Worm (Caenorhabditis elegans) whole organism, L1 larva: ENCODE results near the gene Y36E3A.2.

Source experiments
- aha-1 ChIP-seq: fragments of 150-350 bp; optimal IDR thresholded peaks from 2 replicates; lab custom pipeline; 2014; ENCODE audit warnings: missing biosample characterization, missing genetic modification characterization
- fkh-4 ChIP-seq: sonication (generic microtip); optimal IDR thresholded peaks from 2 replicates; lab custom pipeline; 2016; ENCODE audit warnings: missing compliant biosample characterization, missing genetic modification characterization, borderline replicate concordance
- mdl-1 ChIP-seq, 2 experiments: fragments of 150-350 bp; optimal IDR thresholded peaks; 2 replicates each; lab custom pipeline; 2014 to 2017; ENCODE audit warnings: missing biosample characterization in 2 of 2, missing genetic modification characterization in 2 of 2, inconsistent platforms in 1 of 2
- nhr-11 ChIP-seq: fragments of 150-350 bp; optimal IDR thresholded peaks from 2 replicates; lab custom pipeline; 2014; ENCODE audit warnings: missing biosample characterization, missing genetic modification characterization
- nhr-20 ChIP-seq: sonication (generic microtip); optimal IDR thresholded peaks from 2 replicates; lab custom pipeline; 2016; ENCODE audit warnings: mild to moderate bottlenecking, missing genetic modification characterization, missing compliant biosample characterization
- nhr-76 ChIP-seq: sonication (generic microtip); optimal IDR thresholded peaks from 2 replicates; lab custom pipeline; 2017; ENCODE audit warnings: missing biosample characterization, missing genetic modification characterization
- pqm-1 ChIP-seq: sonication (generic microtip); optimal IDR thresholded peaks from 3 replicates; lab custom pipeline; 2017; ENCODE audit warnings: missing biosample characterization, missing genetic modification characterization
- skn-1 ChIP-seq: fragments of 150-350 bp; optimal IDR thresholded peaks from 2 replicates; lab custom pipeline; 2014; ENCODE audit warnings: missing biosample characterization, missing genetic modification characterization
- tbx-2 ChIP-seq: sonication (generic microtip); optimal IDR thresholded peaks from 2 replicates; lab custom pipeline; 2016; ENCODE audit warnings: missing genetic modification characterization, missing compliant biosample characterization
- zip-4 ChIP-seq: fragments of 200-800 bp; sonication (Bioruptor generic); optimal IDR thresholded peaks from 2 replicates; lab custom pipeline; 2018; ENCODE audit warnings: mild to moderate bottlenecking, missing genetic modification characterization, moderate library complexity, missing compliant biosample characterization
- ztf-4 ChIP-seq: fragments of 150-350 bp; optimal IDR thresholded peaks from 2 replicates; lab custom pipeline; 2014; ENCODE audit warnings: missing biosample characterization, missing genetic modification characterization

ce11 chrV:15388820-15389384 is 36.9 kb upstream of the Y36E3A.2 start, which contains the start of gene srh-170:
- TF ChIP-seq nhr-76 (tag; lab: Kevin White, UChicago) = no peak
- TF ChIP-seq pqm-1 (tag; lab: Kevin White, UChicago) = no peak
- TF ChIP-seq skn-1 (tag; lab: Kevin White, UChicago) = no peak
- no peak for TF ChIP-seq tbx-2 (tag; lab: Kevin White, UChicago)
- TF ChIP-seq fkh-4 (tag; lab: Kevin White, UChicago) = no peak
- no peak for TF ChIP-seq nhr-20 (tag; lab: Kevin White, UChicago)
- TF ChIP-seq mdl-1 (tag; optimal IDR thresholded peaks at IDR 0.05; lab: Kevin White, UChicago) = no peak
- no peak for TF ChIP-seq nhr-11 (tag; lab: Kevin White, UChicago)
- no peak for TF ChIP-seq aha-1
- TF ChIP-seq ztf-4 = no peak
- TF ChIP-seq zip-4 (GFP tag; lab: Kevin White, UChicago) = no peak
